Worm (Caenorhabditis elegans) whole organism, L4 larva: ENCODE measurements around the gene mau-8.

Experiments used
- F37D6.2 ChIP-seq: sonication (generic microtip); optimal IDR thresholded peaks from 2 replicates; lab custom pipeline; 2016; ENCODE audit warnings: mild to moderate bottlenecking, missing genetic modification characterization, missing compliant biosample characterization
- T20F7.1 ChIP-seq: fragments of 200-800 bp; sonication (Bioruptor generic); optimal IDR thresholded peaks from 2 replicates; lab custom pipeline; 2018; ENCODE audit warnings: mild to moderate bottlenecking, missing genetic modification characterization, missing compliant biosample characterization
- Y105C5A.15 ChIP-seq: fragments of 200-800 bp; sonication (Bioruptor generic); IDR thresholded peaks from 2 replicates; pipeline ENCODE4 v1.3.6; 2022; ENCODE audit warnings: missing genetic modification characterization, missing compliant biosample characterization
- Y48G9A.11 ChIP-seq: fragments of 200-800 bp; sonication (Bioruptor generic); IDR thresholded peaks from 2 replicates; pipeline ENCODE4 v1.3.6; 2022; ENCODE audit warnings: missing genetic modification reagents, missing genetic modification characterization, missing compliant biosample characterization
- Y5F2A.4 ChIP-seq: fragments of 200-800 bp; sonication (Bioruptor generic); optimal IDR thresholded peaks from 2 replicates; lab custom pipeline; 2018; ENCODE audit warnings: mild to moderate bottlenecking, missing genetic modification characterization, missing compliant biosample characterization
- ZK337.2 ChIP-seq: fragments of 200-800 bp; sonication (Bioruptor generic); IDR thresholded peaks from 2 replicates; pipeline ENCODE4 v1.3.6; 2022; ENCODE audit warnings: missing genetic modification reagents, missing genetic modification characterization, missing compliant biosample characterization
- aha-1 ChIP-seq: fragments of 150-350 bp; peaks from one replicate; lab custom pipeline; 2014; ENCODE audit warnings: missing biosample characterization, missing genetic modification characterization
- aly-2 ChIP-seq: sonication (generic microtip); optimal IDR thresholded peaks from 2 replicates; lab custom pipeline; 2018; ENCODE audit warnings: missing biosample characterization, missing genetic modification characterization
- ceh-28 ChIP-seq: fragments of 150-350 bp; optimal IDR thresholded peaks from 2 replicates; lab custom pipeline; 2014; ENCODE audit warnings: missing biosample characterization, missing genetic modification reagents, missing genetic modification characterization
- ceh-32 ChIP-seq: sonication (generic microtip); optimal IDR thresholded peaks from 2 replicates; lab custom pipeline; 2016; ENCODE audit warnings: mild to moderate bottlenecking, missing genetic modification characterization, missing compliant biosample characterization; ENCODE audit not compliant: poor library complexity
- ceh-44 ChIP-seq: fragments of 200-800 bp; sonication (Bioruptor generic); IDR thresholded peaks from 2 replicates; pipeline ENCODE4 v1.3.6; 2022; ENCODE audit warnings: missing genetic modification reagents, missing genetic modification characterization, missing compliant biosample characterization
- ceh-82 ChIP-seq: sonication (generic microtip); optimal IDR thresholded peaks from 2 replicates; lab custom pipeline; 2017; ENCODE audit warnings: missing biosample characterization, missing genetic modification characterization
- cey-2 ChIP-seq: sonication (generic microtip); optimal IDR thresholded peaks from 3 replicates; lab custom pipeline; 2017; ENCODE audit warnings: missing genetic modification characterization, mild to moderate bottlenecking, missing compliant biosample characterization, antibody characterized with exemption, borderline replicate concordance; ENCODE audit not compliant: insufficient read depth
- daf-12 ChIP-seq: fragments of 150-350 bp; optimal IDR thresholded peaks from 2 replicates; lab custom pipeline; 2014; ENCODE audit warnings: missing biosample characterization, missing genetic modification reagents, missing genetic modification characterization
- dpl-1 ChIP-seq: fragments of 150-350 bp; optimal IDR thresholded peaks from 2 replicates; lab custom pipeline; 2014; ENCODE audit warnings: missing biosample characterization, missing genetic modification reagents, missing genetic modification characterization
- egl-43 ChIP-seq: fragments of 200-800 bp; sonication (Bioruptor generic); IDR thresholded peaks from 2 replicates; pipeline ENCODE4 v1.3.6; 2022; ENCODE audit warnings: missing genetic modification reagents, missing genetic modification characterization, missing compliant biosample characterization
- gei-8 ChIP-seq: fragments of 200-800 bp; sonication (Bioruptor generic); optimal IDR thresholded peaks from 2 replicates; lab custom pipeline; 2018; ENCODE audit warnings: mild to moderate bottlenecking, missing genetic modification characterization, missing compliant biosample characterization
- hif-1 ChIP-seq, 2 experiments: sonication (generic microtip); optimal IDR thresholded peaks; 2 replicates each; lab custom pipeline; 2016 to 2017; ENCODE audit warnings: missing compliant biosample characterization in 2 of 2, missing genetic modification characterization in 2 of 2, missing genetic modification reagents in 2 of 2, missing genotype in 2 of 2, mild to moderate bottlenecking in 1 of 2
- hmg-1.1 ChIP-seq: fragments of 200-800 bp; sonication (Bioruptor generic); IDR thresholded peaks from 2 replicates; pipeline ENCODE4 v1.3.6; 2022; ENCODE audit warnings: missing genetic modification reagents, missing genetic modification characterization, missing compliant biosample characterization
- lin-39 ChIP-seq: fragments of 150-350 bp; optimal IDR thresholded peaks from 2 replicates; lab custom pipeline; 2014; ENCODE audit warnings: missing biosample characterization, missing genetic modification reagents, missing genetic modification characterization
- lsy-2 ChIP-seq, 2 experiments: fragments of 150-350 bp in 1 of 2; sonication (generic microtip) in 1 of 2; optimal IDR thresholded peaks; 2 replicates each; lab custom pipeline; 2014 to 2017; ENCODE audit warnings: missing biosample characterization in 2 of 2, missing genetic modification characterization in 2 of 2
- madf-9 ChIP-seq: fragments of 200-800 bp; sonication (Bioruptor generic); conservative IDR thresholded peaks from 2 replicates; pipeline ENCODE4 v1.3.6; 2022; ENCODE audit warnings: missing genetic modification reagents, missing genetic modification characterization, missing compliant biosample characterization
- mxl-3 ChIP-seq: fragments of 200-800 bp; sonication (Bioruptor generic); optimal IDR thresholded peaks from 2 replicates; lab custom pipeline; 2018; ENCODE audit warnings: mild to moderate bottlenecking, missing genetic modification characterization, missing compliant biosample characterization
- nhr-102 ChIP-seq: sonication (generic microtip); optimal IDR thresholded peaks from 2 replicates; lab custom pipeline; 2016; ENCODE audit warnings: mild to moderate bottlenecking, missing genetic modification characterization, moderate library complexity, missing compliant biosample characterization
- nhr-237 ChIP-seq: sonication (generic microtip); optimal IDR thresholded peaks from 2 replicates; lab custom pipeline; 2017; ENCODE audit warnings: missing biosample characterization, missing genetic modification characterization
- nhr-41 ChIP-seq: fragments of 200-800 bp; sonication (Bioruptor generic); IDR thresholded peaks from 2 replicates; pipeline ENCODE4 v1.3.6; 2022; ENCODE audit warnings: missing genetic modification reagents, missing genetic modification characterization, missing compliant biosample characterization
- nhr-42 ChIP-seq: fragments of 200-800 bp; sonication (Bioruptor generic); IDR thresholded peaks from 2 replicates; pipeline ENCODE4 v1.3.6; 2022; ENCODE audit warnings: missing genetic modification characterization, missing compliant biosample characterization
- nhr-6 ChIP-seq: fragments of 150-350 bp; optimal IDR thresholded peaks from 2 replicates; lab custom pipeline; 2014; ENCODE audit warnings: missing biosample characterization, missing genetic modification characterization
- nhr-77 ChIP-seq: fragments of 150-350 bp; optimal IDR thresholded peaks from 2 replicates; lab custom pipeline; 2014; ENCODE audit warnings: missing biosample characterization, missing genetic modification characterization
- php-3 ChIP-seq: fragments of 200-800 bp; sonication (Bioruptor generic); IDR thresholded peaks from 2 replicates; pipeline ENCODE4 v1.3.6; 2022; ENCODE audit warnings: missing genetic modification reagents, missing genetic modification characterization, missing compliant biosample characterization
- snpc-1.2 ChIP-seq: fragments of 200-800 bp; sonication (Bioruptor generic); IDR thresholded peaks from 2 replicates; pipeline ENCODE4 v1.3.6; 2022; ENCODE audit warnings: missing genetic modification reagents, missing genetic modification characterization, missing compliant biosample characterization
- snpc-4 ChIP-seq: fragments of 150-350 bp; optimal IDR thresholded peaks from 2 replicates; lab custom pipeline; 2014; ENCODE audit warnings: missing biosample characterization, missing genetic modification characterization
- spr-1 ChIP-seq: sonication (generic microtip); optimal IDR thresholded peaks from 2 replicates; lab custom pipeline; 2016; ENCODE audit warnings: mild to moderate bottlenecking, missing genetic modification characterization, missing compliant biosample characterization
- spr-3 ChIP-seq: fragments of 200-800 bp; sonication (Bioruptor generic); optimal IDR thresholded peaks from 2 replicates; lab custom pipeline; 2018; ENCODE audit warnings: mild to moderate bottlenecking, missing genetic modification characterization, missing compliant biosample characterization
- tra-1 ChIP-seq: fragments of 200-800 bp; sonication (Bioruptor generic); IDR thresholded peaks from 2 replicates; pipeline ENCODE4 v1.3.6; 2022; ENCODE audit warnings: missing genetic modification reagents, missing genetic modification characterization, missing compliant biosample characterization
- unc-130 ChIP-seq: sonication (generic microtip); optimal IDR thresholded peaks from 2 replicates; lab custom pipeline; 2016; ENCODE audit warnings: missing genetic modification reagents, missing genetic modification characterization, missing compliant biosample characterization
- unc-39 ChIP-seq: sonication (generic microtip); optimal IDR thresholded peaks from 2 replicates; lab custom pipeline; 2017; ENCODE audit warnings: missing biosample characterization, missing genetic modification characterization
- zag-1 ChIP-seq: fragments of 150-350 bp; optimal IDR thresholded peaks from 2 replicates; lab custom pipeline; 2014; ENCODE audit warnings: missing biosample characterization, missing genetic modification characterization
- zfp-2 ChIP-seq: sonication (generic microtip); optimal IDR thresholded peaks from 2 replicates; lab custom pipeline; 2016; ENCODE audit warnings: mild to moderate bottlenecking, missing genetic modification characterization, missing compliant biosample characterization
- zfp-3 ChIP-seq: fragments of 200-800 bp; sonication (Bioruptor generic); conservative IDR thresholded peaks from 2 replicates; pipeline ENCODE4 v1.3.6; 2022; ENCODE audit warnings: missing genetic modification reagents, missing genetic modification characterization, missing compliant biosample characterization

Gene mau-8

DNA sequence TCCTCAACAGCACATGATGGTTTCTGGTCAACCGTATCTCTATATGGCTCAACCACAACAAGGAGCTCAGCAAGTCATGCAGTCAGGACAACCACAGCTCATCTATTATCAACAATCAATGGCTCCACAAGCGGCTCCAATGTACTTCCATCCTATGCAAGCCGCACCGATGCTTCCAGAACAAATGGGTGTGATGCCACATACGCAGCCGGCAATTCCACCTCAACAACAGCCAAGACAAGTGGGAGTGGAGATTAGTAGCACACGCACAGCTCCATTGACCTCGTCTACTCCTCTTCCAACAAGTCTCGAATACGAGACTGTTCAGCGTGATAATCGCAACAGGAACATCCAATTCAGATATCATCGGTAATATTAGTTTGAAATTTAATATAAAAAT is 23.8 kb upstream of the mau-8 start:
- TF ChIP-seq nhr-6 (tag; lab: Kevin White, UChicago): no peak
- no peak for TF ChIP-seq mxl-3 (GFP tag; lab: Kevin White, UChicago)
- no peak for TF ChIP-seq aly-2 (tag; lab: Kevin White, UChicago)
- no peak for TF ChIP-seq F37D6.2 (tag; lab: Kevin White, UChicago)
- no peak for TF ChIP-seq spr-3

DNA sequence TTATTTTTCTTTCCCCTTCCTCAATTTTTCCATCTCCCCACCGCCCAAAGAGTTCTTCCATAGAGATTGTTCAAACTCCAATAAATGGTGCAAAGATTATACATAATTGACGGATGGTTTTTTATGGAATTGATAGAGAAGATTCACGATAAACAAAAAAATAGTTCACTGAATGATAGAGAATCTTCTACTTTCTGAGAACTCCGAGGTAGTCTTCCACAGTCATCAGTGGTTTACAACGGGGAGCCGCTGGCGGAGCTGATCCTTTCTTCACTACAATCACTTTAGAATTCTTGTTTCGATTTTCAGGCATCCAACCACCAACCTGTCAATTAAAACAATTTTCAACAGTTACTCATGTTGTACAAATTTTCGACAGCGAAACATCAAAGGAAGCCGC is 21.8 kb upstream of the mau-8 start:
- TF ChIP-seq nhr-77 (tag; lab: Kevin White, UChicago) (no peak), zfp-2 (tag; lab: Kevin White, UChicago) (no peak), ceh-28 (no peak), nhr-41 (GFP tag; lab: Robert Waterston, UW) (no peak), egl-43 (GFP tag; lab: Robert Waterston, UW) (no peak), tra-1 (no peak)
- TF ChIP-seq, all 104 proteins: peak for 0

- 0 out of 2 replicates have a peak, but pooled peaks have one; percentile 11 for TF ChIP-seq ZK337.2 (GFP tag; lab: Robert Waterston, UW)
- no peak for TF ChIP-seq cey-2
- TF ChIP-seq spr-1: no peak
- no peak for TF ChIP-seq zfp-3 (GFP tag; lab: Robert Waterston, UW)
- TF ChIP-seq madf-9 (GFP tag; lab: Robert Waterston, UW): no peak
Measured at ce11 chrIV:13358488-13358887, 19.3 kb upstream of the mau-8 start, which contains the start of gene W02A2.8. W02A2.8 (minus strand) TSS chrIV:13358588.

DNA sequence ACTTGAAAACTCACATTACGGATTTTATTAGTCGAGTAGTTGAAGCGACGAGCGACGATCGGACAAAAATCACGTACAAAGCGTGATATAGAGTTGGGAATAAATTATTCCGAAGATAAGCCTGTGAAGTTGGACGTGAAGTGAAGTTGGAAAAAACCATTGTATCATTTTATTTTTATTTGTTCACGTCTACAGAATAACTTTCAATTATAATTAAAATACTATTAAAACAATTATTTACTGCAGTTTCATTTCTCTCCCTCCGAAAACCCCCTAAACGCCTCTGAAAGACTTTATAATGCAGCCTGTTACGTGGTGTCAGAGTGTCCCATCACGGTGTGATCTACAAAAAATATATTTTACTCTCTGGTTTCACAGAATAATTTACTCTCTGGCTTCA is 17.7 kb upstream of the mau-8 start, which contains the start of gene Y62E10A.3:
Gene Y62E10A.3 (minus strand): TSS at position 101 of the 400 bp plus-strand sequence.
- no peak for TF ChIP-seq zfp-2 (tag; lab: Kevin White, UChicago)
- no peak for TF ChIP-seq php-3 (GFP tag; lab: Robert Waterston, UW)
- TF ChIP-seq aly-2 (tag; lab: Kevin White, UChicago): no peak
- no peak for TF ChIP-seq gei-8 (GFP tag; lab: Kevin White, UChicago)
- no peak for TF ChIP-seq snpc-1.2 (GFP tag; lab: Robert Waterston, UW)
- TF ChIP-seq snpc-4: no peak
- no peak for TF ChIP-seq hif-1 (tag; optimal IDR thresholded peaks at IDR 0.05; lab: Kevin White, UChicago)
- TF ChIP-seq cey-2: no peak

ce11 chrIV:13364869-13365268 is 12.9 kb upstream of the mau-8 start, which contains the start of gene srsx-25:
srsx-25 (plus strand) TSS chrIV:13365169.
- TF ChIP-seq lin-39 (tag; lab: Kevin White, UChicago) (no peak), aha-1 (tag; lab: Kevin White, UChicago) (peak; percentile 79), lsy-2 (tag; optimal IDR thresholded peaks at IDR 0.05; lab: Kevin White, UChicago) (no peak)
- TF ChIP-seq, all 104 proteins: peak for 1

DNA sequence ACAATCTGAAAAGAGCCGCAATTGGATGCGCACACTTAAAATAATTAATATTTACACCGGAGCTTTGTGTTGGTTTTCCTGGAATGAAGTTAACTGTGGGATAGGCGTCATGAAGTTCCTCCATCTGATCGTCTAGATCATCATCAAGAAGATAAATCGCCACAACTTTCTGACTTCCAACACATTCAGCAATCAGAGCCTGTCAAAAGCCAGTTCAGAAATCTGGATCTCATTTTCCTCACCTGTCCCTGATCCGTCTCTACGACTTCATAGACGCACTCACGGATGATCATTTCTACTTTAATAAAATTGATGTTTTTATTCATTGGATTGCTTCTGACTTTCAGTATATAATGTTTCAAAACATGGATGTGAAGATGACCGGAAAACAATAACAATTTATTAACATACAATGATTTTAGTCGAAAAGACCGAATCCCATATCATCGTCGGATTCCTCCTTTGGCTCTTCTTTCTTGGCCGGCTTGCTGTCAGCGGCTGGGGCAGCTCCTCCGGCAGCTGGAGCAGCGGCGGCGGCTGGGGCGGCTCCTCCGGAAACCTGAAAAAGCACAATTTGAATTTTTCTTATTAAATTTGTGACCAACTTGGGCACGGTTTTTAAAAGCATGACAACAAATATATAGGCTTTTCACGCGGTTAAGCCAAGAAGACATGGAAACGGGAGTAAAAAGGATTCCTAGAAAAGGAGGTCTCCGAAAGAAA is 8.5 kb upstream of the mau-8 start, which contains the start of gene agt-1:
Gene agt-1 (minus strand): TSS at position 293 of the 723 bp plus-strand sequence.
- no peak for TF ChIP-seq unc-39 (tag; lab: Kevin White, UChicago)
- TF ChIP-seq zfp-3 (GFP tag; lab: Robert Waterston, UW): no peak
- TF ChIP-seq php-3 (GFP tag; lab: Robert Waterston, UW): no peak
- no peak for TF ChIP-seq Y5F2A.4 (GFP tag; lab: Kevin White, UChicago)
- no peak for TF ChIP-seq hif-1 (tag; optimal IDR thresholded peaks at IDR 0.05; lab: Kevin White, UChicago)
- TF ChIP-seq unc-130 (GFP tag; lab: Kevin White, UChicago): no peak
- TF ChIP-seq ceh-82 (tag; lab: Kevin White, UChicago): no peak
- no peak for TF ChIP-seq nhr-42 (GFP tag; lab: Robert Waterston, UW)
- no peak for TF ChIP-seq ceh-32
- TF ChIP-seq dpl-1 (GFP tag; lab: Kevin White, UChicago): no peak
- TF ChIP-seq daf-12 (tag; lab: Kevin White, UChicago): no peak
- no peak for TF ChIP-seq nhr-237 (tag; lab: Kevin White, UChicago)
- no peak for TF ChIP-seq hmg-1.1 (GFP tag; lab: Robert Waterston, UW)
- TF ChIP-seq ceh-28: no peak
- peak; percentile 4 for TF ChIP-seq nhr-102
- no peak for TF ChIP-seq zag-1 (tag; lab: Kevin White, UChicago)
- TF ChIP-seq cey-2: no peak
- TF ChIP-seq T20F7.1 (GFP tag; lab: Kevin White, UChicago): no peak
- TF ChIP-seq ceh-44 (GFP tag; lab: Robert Waterston, UW): no peak
- TF ChIP-seq Y105C5A.15 (GFP tag; lab: Robert Waterston, UW): no peak
- TF ChIP-seq Y48G9A.11: 0 out of 2 replicates have a peak, but pooled peaks have one; percentile 17
- TF ChIP-seq spr-3: no peak
